Fruit fly (Drosophila melanogaster) whole organism, wandering third instar larva: ENCODE data around the gene CG7781.

Experiments
- CG32264 ChIP-seq: fragments of 200-800 bp; sonication (Bioruptor generic); optimal IDR thresholded peaks from 2 replicates; lab custom pipeline; 2016; ENCODE audit warnings: missing biosample characterization, missing genetic modification characterization
- CrebA ChIP-seq: fragments of 200-800 bp; sonication (Bioruptor generic); optimal IDR thresholded peaks from 2 replicates; lab custom pipeline; 2016; ENCODE audit warnings: missing biosample characterization, mild to moderate bottlenecking, missing genetic modification characterization, borderline replicate concordance
- Dfd ChIP-seq: fragments of >200 bp; optimal IDR thresholded peaks from 2 replicates; lab custom pipeline; 2017; ENCODE audit warnings: missing biosample characterization, missing genetic modification characterization
- GATAd ChIP-seq: sonication (Bioruptor generic); optimal IDR thresholded peaks from 2 replicates; lab custom pipeline; 2016; ENCODE audit warnings: missing biosample characterization, missing genetic modification characterization
- HLH106 ChIP-seq: fragments of 200-800 bp; optimal IDR thresholded peaks from 3 replicates; lab custom pipeline; 2019; ENCODE audit warnings: missing biosample characterization, mild to moderate bottlenecking, missing genetic modification characterization, moderate library complexity
- Hnf4 ChIP-seq: fragments of 200-800 bp; sonication (Bioruptor generic); optimal IDR thresholded peaks from 2 replicates; lab custom pipeline; 2016; ENCODE audit warnings: missing biosample characterization, mild to moderate bottlenecking, missing genetic modification characterization
- Hr78 ChIP-seq: fragments of >200 bp; optimal IDR thresholded peaks from 2 replicates; lab custom pipeline; 2017; ENCODE audit warnings: missing biosample characterization, missing genetic modification characterization
- Hr83 ChIP-seq: fragments of 200-300 bp; sonication (Bioruptor generic); optimal IDR thresholded peaks from 2 replicates; lab custom pipeline; 2016; ENCODE audit warnings: missing biosample characterization, mild to moderate bottlenecking, missing genetic modification characterization, moderate library complexity; ENCODE audit not compliant: poor library complexity, severe bottlenecking
- Jra ChIP-seq: sonication (Bioruptor generic); optimal IDR thresholded peaks from 2 replicates; lab custom pipeline; 2016; ENCODE audit warnings: missing biosample characterization, missing genetic modification characterization
- Mio ChIP-seq: sonication (Bioruptor generic); optimal IDR thresholded peaks from 2 replicates; lab custom pipeline; 2016; ENCODE audit warnings: missing biosample characterization, missing genetic modification characterization
- Myc ChIP-seq: fragments of >200 bp; optimal IDR thresholded peaks from 2 replicates; lab custom pipeline; 2017
- N ChIP-seq: fragments of >200 bp; optimal IDR thresholded peaks from 2 replicates; lab custom pipeline; 2018; ENCODE audit warnings: missing biosample characterization, missing external identifiers, missing genetic modification characterization
- OdsH ChIP-seq: fragments of 200-800 bp; sonication (Bioruptor generic); optimal IDR thresholded peaks from 2 replicates; lab custom pipeline; 2016; ENCODE audit warnings: missing biosample characterization, mild to moderate bottlenecking, missing genetic modification characterization
- Rel ChIP-seq, 2 experiments: fragments of 200-800 bp; sonication (Bioruptor generic) in 1 of 2; optimal IDR thresholded peaks; 2 replicates in 1 of 2; 3 replicates in 1 of 2; lab custom pipeline; 2016 to 2019; ENCODE audit warnings: mild to moderate bottlenecking in 2 of 2, missing biosample characterization in 2 of 2, missing genetic modification characterization in 2 of 2, moderate library complexity in 1 of 2
- Sp1 ChIP-seq: fragments of 200-800 bp; sonication (Bioruptor generic); optimal IDR thresholded peaks from 3 replicates; lab custom pipeline; 2019; ENCODE audit warnings: missing biosample characterization, mild to moderate bottlenecking, missing genetic modification characterization, moderate library complexity
- Vsx2 ChIP-seq: fragments of 200-300, 225-300 bp; sonication (Bioruptor generic); optimal IDR thresholded peaks from 2 replicates; lab custom pipeline; 2018; ENCODE audit warnings: missing biosample characterization, missing genetic modification characterization; ENCODE audit not compliant: partially characterized antibody
- br ChIP-seq: fragments of 200-800 bp; sonication (Bioruptor generic); optimal IDR thresholded peaks from 2 replicates; lab custom pipeline; 2016; ENCODE audit warnings: missing biosample characterization, missing genetic modification characterization
- brk ChIP-seq: fragments of 200-800 bp; sonication (Bioruptor generic); optimal IDR thresholded peaks from 2 replicates; lab custom pipeline; 2016; ENCODE audit warnings: missing biosample characterization, mild to moderate bottlenecking, missing genetic modification characterization
- dmrt93B ChIP-seq: fragments of 200-800 bp; sonication (Bioruptor generic); optimal IDR thresholded peaks from 2 replicates; lab custom pipeline; 2018; ENCODE audit warnings: missing biosample characterization, mild to moderate bottlenecking, missing genetic modification characterization
- ey ChIP-seq: fragments of 200-800 bp; sonication (Bioruptor generic); optimal IDR thresholded peaks from 2 replicates; lab custom pipeline; 2016; ENCODE audit warnings: missing biosample characterization, missing genetic modification characterization
- foxo ChIP-seq, 2 experiments: fragments of 200-800 bp; sonication (Bioruptor generic); optimal IDR thresholded peaks; 2 replicates in 1 of 2; 3 replicates in 1 of 2; lab custom pipeline; 2016 to 2017; ENCODE audit warnings: missing biosample characterization in 2 of 2, missing genetic modification characterization in 2 of 2
- fru ChIP-seq: fragments of 200-800 bp; sonication (Bioruptor generic); optimal IDR thresholded peaks from 3 replicates; lab custom pipeline; 2016; ENCODE audit warnings: missing biosample characterization, mild to moderate bottlenecking, missing genetic modification characterization
- h ChIP-seq: fragments of 200-800 bp; sonication (Bioruptor generic); optimal IDR thresholded peaks from 3 replicates; lab custom pipeline; 2016; ENCODE audit warnings: missing biosample characterization, mild to moderate bottlenecking, missing genetic modification characterization
- jim ChIP-seq: fragments of 175-275, 200-325 bp; sonication (Bioruptor generic); optimal IDR thresholded peaks from 2 replicates; lab custom pipeline; 2016; ENCODE audit warnings: missing biosample characterization, mild to moderate bottlenecking, missing genetic modification characterization
- lola ChIP-seq: fragments of >200 bp; optimal IDR thresholded peaks from 2 replicates; lab custom pipeline; 2017; ENCODE audit warnings: missing biosample characterization, missing genetic modification characterization
- pan ChIP-seq: fragments of >200 bp; optimal IDR thresholded peaks from 2 replicates; lab custom pipeline; 2017
- psq ChIP-seq: fragments of 200-800 bp; sonication (Bioruptor generic); optimal IDR thresholded peaks from 3 replicates; lab custom pipeline; 2017; ENCODE audit warnings: missing biosample characterization, mild to moderate bottlenecking, missing genetic modification characterization, moderate library complexity
- rgr ChIP-seq: fragments of 200-800 bp; sonication (Bioruptor generic); optimal IDR thresholded peaks from 3 replicates; lab custom pipeline; 2016; ENCODE audit warnings: missing biosample characterization, mild to moderate bottlenecking, missing genetic modification characterization
- sage ChIP-seq: fragments of 200-800 bp; sonication (Bioruptor generic); optimal IDR thresholded peaks from 2 replicates; lab custom pipeline; 2016; ENCODE audit warnings: missing biosample characterization, mild to moderate bottlenecking, missing genetic modification characterization
- sv ChIP-seq: fragments of 200-800 bp; sonication (Bioruptor generic); optimal IDR thresholded peaks from 3 replicates; lab custom pipeline; 2016; ENCODE audit warnings: missing biosample characterization, missing genetic modification characterization
- tai ChIP-seq: sonication (Bioruptor generic); optimal IDR thresholded peaks from 2 replicates; lab custom pipeline; 2016; ENCODE audit warnings: missing biosample characterization, missing genetic modification characterization
- usp ChIP-seq: fragments of >200 bp; optimal IDR thresholded peaks from 2 replicates; lab custom pipeline; 2017; ENCODE audit warnings: missing biosample characterization, missing genetic modification characterization
- woc ChIP-seq: sonication (Bioruptor generic); optimal IDR thresholded peaks from 2 replicates; lab custom pipeline; 2016; ENCODE audit warnings: missing biosample characterization, mild to moderate bottlenecking, missing genetic modification characterization

Gene CG7781

dm6 chr2L:8276880-8277279, 48.3 kb downstream of the CG7781 start:
- TF ChIP-seq Myc (lab: Kevin White, UChicago): no peak
- TF ChIP-seq fru: no peak
- TF ChIP-seq Mio (GFP tag; lab: Kevin White, UChicago): no peak
- TF ChIP-seq foxo (GFP tag; optimal IDR thresholded peaks at IDR 0.05; lab: Kevin White, UChicago): no peak
- TF ChIP-seq usp (GFP tag; lab: Kevin White, UChicago): no peak
- TF ChIP-seq woc: no peak
- TF ChIP-seq brk: no peak
- TF ChIP-seq HLH106 (tag; lab: Kevin White, UChicago): no peak
- TF ChIP-seq lola (GFP tag; lab: Kevin White, UChicago): no peak

dm6 chr2L:8276287-8276686, 48.9 kb downstream of the CG7781 start:
- TF ChIP-seq N (GFP tag; lab: Kevin White, UChicago): no peak
- TF ChIP-seq CrebA: no peak
- TF ChIP-seq Vsx2 (GFP tag; lab: Kevin White, UChicago): no peak

- TF ChIP-seq Sp1 (GFP tag; lab: Kevin White, UChicago): peak; percentile 1
- no peak for TF ChIP-seq br (GFP tag; lab: Kevin White, UChicago)
- TF ChIP-seq N (GFP tag; lab: Kevin White, UChicago): no peak
- peak; percentile 15 for TF ChIP-seq Hnf4
- no peak for TF ChIP-seq Mio (GFP tag; lab: Kevin White, UChicago)
- TF ChIP-seq HLH106 (tag; lab: Kevin White, UChicago): peak; percentile 33
- TF ChIP-seq foxo (GFP tag; optimal IDR thresholded peaks at IDR 0.05; lab: Kevin White, UChicago): peak in 1 of 2 experiments; percentile 41
- no peak for TF ChIP-seq Myc (lab: Kevin White, UChicago)
- peak; percentile 49 for TF ChIP-seq rgr (GFP tag; lab: Kevin White, UChicago)
- TF ChIP-seq sage (GFP tag; lab: Kevin White, UChicago): no peak
- TF ChIP-seq Hr83 (GFP tag; lab: Kevin White, UChicago): no peak
- TF ChIP-seq Hr78 (GFP tag; lab: Kevin White, UChicago): no peak
- peak; percentile 54 for TF ChIP-seq sv (GFP tag; lab: Kevin White, UChicago)
- peak; percentile 42 for TF ChIP-seq ey (GFP tag; lab: Kevin White, UChicago)
- TF ChIP-seq h (GFP tag; lab: Kevin White, UChicago): peak; percentile 14
- TF ChIP-seq Rel (GFP tag; optimal IDR thresholded peaks at IDR 0.05; lab: Kevin White, UChicago): no peak
- no peak for TF ChIP-seq Rel (tag; optimal IDR thresholded peaks at IDR 0.05; lab: Kevin White, UChicago)
- no peak for TF ChIP-seq Vsx2 (GFP tag; lab: Kevin White, UChicago)
- no peak for TF ChIP-seq Dfd (GFP tag; lab: Kevin White, UChicago)
- peak; percentile 40 for TF ChIP-seq fru
- no peak for TF ChIP-seq dmrt93B (GFP tag; lab: Kevin White, UChicago)
- TF ChIP-seq brk: no peak
- TF ChIP-seq GATAd (GFP tag; lab: Kevin White, UChicago): no peak
- no peak for TF ChIP-seq lola (GFP tag; lab: Kevin White, UChicago)
- TF ChIP-seq tai: no peak
- TF ChIP-seq pan (lab: Kevin White, UChicago): no peak
- TF ChIP-seq jim: no peak
- TF ChIP-seq CG32264: no peak
- TF ChIP-seq OdsH (GFP tag; lab: Kevin White, UChicago): peak; percentile 50
- TF ChIP-seq Jra: no peak
These were observed 50.1 kb downstream of the CG7781 start for dm6 chr2L:8274958-8275584.

dm6 chr2L:8274127-8274526, 51.1 kb downstream of the CG7781 start:
- TF ChIP-seq Jra: no peak
- TF ChIP-seq pan (lab: Kevin White, UChicago): no peak
- no peak for TF ChIP-seq Hr83 (GFP tag; lab: Kevin White, UChicago)
- peak; percentile 88 for TF ChIP-seq psq (GFP tag; lab: Kevin White, UChicago)
- no peak for TF ChIP-seq br (GFP tag; lab: Kevin White, UChicago)
